Fruit fly (Drosophila melanogaster): Measurements from ENCODE around the gene CG10353.

CG10353 gene

dm6 chrX:11886976-11887375 is at the start of gene CG10353, which contains the start of gene SelG:
TSS of gene CG10353 (minus strand) at chrX:11887162.
TSS of gene SelG (plus strand) at chrX:11887284.
- TF ChIP-seq psq (optimal IDR thresholded peaks at IDR 0.05) (no peak), CG8478 (optimal IDR thresholded peaks at IDR 0.05) (no peak), Dll (optimal IDR thresholded peaks at IDR 0.05) (no peak)

dm6 chrX:11930726-11931125 is 43.8 kb upstream of the CG10353 start, which contains the start of gene Pdzd8:
TSS of gene Pdzd8 (minus strand) at chrX:11930850.
- TF ChIP-seq EcR (GFP tag; optimal IDR thresholded peaks at IDR 0.05): no peak
- no peak for TF ChIP-seq Dll (optimal IDR thresholded peaks at IDR 0.05)
- TF ChIP-seq pan (optimal IDR thresholded peaks at IDR 0.05): no peak
- no peak for TF ChIP-seq CG8478 (optimal IDR thresholded peaks at IDR 0.05)
- no peak for TF ChIP-seq psq (optimal IDR thresholded peaks at IDR 0.05)
- TF ChIP-seq usp (GFP tag; optimal IDR thresholded peaks at IDR 0.05): no peak

dm6 chrX:11925213-11925612 is 38.3 kb upstream of the CG10353 start:
- TF ChIP-seq CG8478 (optimal IDR thresholded peaks at IDR 0.05) (no peak), pan (optimal IDR thresholded peaks at IDR 0.05) (no peak), psq (optimal IDR thresholded peaks at IDR 0.05) (no peak), Dll (optimal IDR thresholded peaks at IDR 0.05) (no peak), usp (GFP tag; optimal IDR thresholded peaks at IDR 0.05) (no peak), EcR (GFP tag; optimal IDR thresholded peaks at IDR 0.05) (no peak)

dm6 chrX:11924562-11924961 is 37.6 kb upstream of the CG10353 start, which contains the start of gene Sclp:
TSS of gene Sclp (minus strand) at chrX:11924662.
- no peak for TF ChIP-seq usp (GFP tag; optimal IDR thresholded peaks at IDR 0.05)
- TF ChIP-seq pan (optimal IDR thresholded peaks at IDR 0.05): no peak
- no peak for TF ChIP-seq CG8478 (optimal IDR thresholded peaks at IDR 0.05)
- no peak for TF ChIP-seq EcR (GFP tag; optimal IDR thresholded peaks at IDR 0.05)
- TF ChIP-seq psq (optimal IDR thresholded peaks at IDR 0.05): no peak

- TF ChIP-seq usp (GFP tag; optimal IDR thresholded peaks at IDR 0.05) (no peak), psq (optimal IDR thresholded peaks at IDR 0.05) (no peak), pan (optimal IDR thresholded peaks at IDR 0.05) (no peak), EcR (GFP tag; optimal IDR thresholded peaks at IDR 0.05) (no peak), CG8478 (optimal IDR thresholded peaks at IDR 0.05) (no peak), Dll (optimal IDR thresholded peaks at IDR 0.05) (no peak)
These were observed 36.7 kb upstream of the CG10353 start for dm6 chrX:11923698-11924097.

dm6 chrX:11922650-11923237 is 35.8 kb upstream of the CG10353 start:
- TF ChIP-seq EcR (GFP tag; optimal IDR thresholded peaks at IDR 0.05): no peak
- no peak for TF ChIP-seq pan (optimal IDR thresholded peaks at IDR 0.05)

dm6 chrX:11920959-11921358 is 34.0 kb upstream of the CG10353 start:
- no peak for TF ChIP-seq psq (optimal IDR thresholded peaks at IDR 0.05)
- TF ChIP-seq usp (GFP tag; optimal IDR thresholded peaks at IDR 0.05): no peak
- TF ChIP-seq CG8478 (optimal IDR thresholded peaks at IDR 0.05): no peak
- TF ChIP-seq EcR (GFP tag; optimal IDR thresholded peaks at IDR 0.05): no peak

- TF ChIP-seq EcR (GFP tag; optimal IDR thresholded peaks at IDR 0.05): no peak
- no peak for TF ChIP-seq CG8478 (optimal IDR thresholded peaks at IDR 0.05)
- no peak for TF ChIP-seq psq (optimal IDR thresholded peaks at IDR 0.05)
These were observed 30.2 kb upstream of the CG10353 start, which contains the start of gene pot for dm6 chrX:11917056-11917633. TSS of gene pot (minus strand) at chrX:11917260.

dm6 chrX:11915154-11915593 is 28.2 kb upstream of the CG10353 start:
- TF ChIP-seq usp (GFP tag; optimal IDR thresholded peaks at IDR 0.05): no peak

- no peak for TF ChIP-seq CG8478 (optimal IDR thresholded peaks at IDR 0.05)
- TF ChIP-seq pan (optimal IDR thresholded peaks at IDR 0.05): no peak
These were observed 26.6 kb upstream of the CG10353 start for dm6 chrX:11913581-11913980.

dm6 chrX:11906818-11907281 is 19.9 kb upstream of the CG10353 start, which contains the start of gene CG43156:
TSS of gene CG43156 (minus strand) at chrX:11906868.
- TF ChIP-seq usp (GFP tag; optimal IDR thresholded peaks at IDR 0.05) (no peak), psq (optimal IDR thresholded peaks at IDR 0.05) (no peak), pan (optimal IDR thresholded peaks at IDR 0.05) (no peak), Dll (optimal IDR thresholded peaks at IDR 0.05) (no peak), CG8478 (optimal IDR thresholded peaks at IDR 0.05) (no peak), EcR (GFP tag; optimal IDR thresholded peaks at IDR 0.05) (no peak)

dm6 chrX:11905144-11905543 is 18.2 kb upstream of the CG10353 start, which contains the start of gene Upf1:
TSS of gene Upf1 (minus strand) at chrX:11905371.
- TF ChIP-seq pan (optimal IDR thresholded peaks at IDR 0.05) (no peak), EcR (GFP tag; optimal IDR thresholded peaks at IDR 0.05) (no peak), CG8478 (optimal IDR thresholded peaks at IDR 0.05) (no peak), Dll (optimal IDR thresholded peaks at IDR 0.05) (no peak), usp (GFP tag; optimal IDR thresholded peaks at IDR 0.05) (no peak), psq (optimal IDR thresholded peaks at IDR 0.05) (no peak)

- TF ChIP-seq EcR (GFP tag; optimal IDR thresholded peaks at IDR 0.05): no peak
- TF ChIP-seq CG8478 (optimal IDR thresholded peaks at IDR 0.05): no peak
- TF ChIP-seq usp (GFP tag; optimal IDR thresholded peaks at IDR 0.05): no peak
- no peak for TF ChIP-seq pan (optimal IDR thresholded peaks at IDR 0.05)
- no peak for TF ChIP-seq psq (optimal IDR thresholded peaks at IDR 0.05)
- TF ChIP-seq Dll (optimal IDR thresholded peaks at IDR 0.05): no peak
These were observed 8.2 kb upstream of the CG10353 start for dm6 chrX:11895141-11895540.
